Fruit fly (Drosophila melanogaster): Measurements from ENCODE around the gene Taf6.

dm6 chr3L:19598369-19599148, at the start of gene Taf6, which contains the start of gene ash1:
- no peak for TF ChIP-seq EcR (GFP tag; optimal IDR thresholded peaks at IDR 0.05)
- TF ChIP-seq Ets98B (GFP tag; IDR thresholded peaks at IDR 0.05): no peak
- TF ChIP-seq CG9948 (tag; optimal IDR thresholded peaks at IDR 0.05): no peak
- no peak for TF ChIP-seq rn (GFP tag; IDR thresholded peaks at IDR 0.05)
- peak; percentile 8 for TF ChIP-seq CG15710 (tag; optimal IDR thresholded peaks at IDR 0.05)
